Worm (Caenorhabditis elegans) whole organism, L3 larva: ENCODE data around the gene C03B1.2.
A peak's percentile ranks its signal among the peaks of the same experiment; 100 is the strongest.

Experiments
- R02D3.7 ChIP-seq: fragments of 150-350 bp; optimal IDR thresholded peaks from 2 replicates; lab custom pipeline; 2014; ENCODE audit warnings: missing biosample characterization, missing genetic modification characterization
- ZK546.5 ChIP-seq: sonication (generic microtip); optimal IDR thresholded peaks from 2 replicates; lab custom pipeline; 2017; ENCODE audit warnings: missing biosample characterization, missing genetic modification characterization
- aly-2 ChIP-seq: fragments of 150-350 bp; optimal IDR thresholded peaks from 2 replicates; lab custom pipeline; 2014; ENCODE audit warnings: missing biosample characterization, missing genetic modification characterization
- ama-1 ChIP-seq: fragments of 150-350 bp; optimal IDR thresholded peaks from 2 replicates; lab custom pipeline; 2018
- ceh-16 ChIP-seq: sonication (generic microtip); optimal IDR thresholded peaks from 2 replicates; lab custom pipeline; 2017; ENCODE audit warnings: missing biosample characterization, missing genetic modification characterization
- ceh-28 ChIP-seq: fragments of 150-350 bp; optimal IDR thresholded peaks from 2 replicates; lab custom pipeline; 2014; ENCODE audit warnings: missing biosample characterization, missing genetic modification reagents, missing genetic modification characterization
- ceh-82 ChIP-seq: fragments of 150-350 bp; optimal IDR thresholded peaks from 2 replicates; lab custom pipeline; 2014; ENCODE audit warnings: missing biosample characterization, missing genetic modification characterization
- ceh-9 ChIP-seq: sonication (generic microtip); optimal IDR thresholded peaks from 2 replicates; lab custom pipeline; 2018; ENCODE audit warnings: missing biosample characterization, missing genetic modification characterization
- daf-12 ChIP-seq: fragments of 150-350 bp; optimal IDR thresholded peaks from 2 replicates; lab custom pipeline; 2014; ENCODE audit warnings: missing biosample characterization, missing genetic modification reagents, missing genetic modification characterization
- egl-27 ChIP-seq: sonication (generic microtip); optimal IDR thresholded peaks from 4 replicates; lab custom pipeline; 2017; ENCODE audit warnings: missing biosample characterization, missing genetic modification reagents, missing genetic modification characterization
- egl-5 ChIP-seq: fragments of 150-350 bp; optimal IDR thresholded peaks from 2 replicates; lab custom pipeline; 2017; ENCODE audit warnings: missing biosample characterization, missing genetic modification reagents, missing genetic modification characterization, inconsistent platforms
- elt-2 ChIP-seq: sonication (generic microtip); optimal IDR thresholded peaks from 2 replicates; lab custom pipeline; 2016; ENCODE audit warnings: missing genetic modification reagents, mild to moderate bottlenecking, missing genetic modification characterization, missing compliant biosample characterization
- elt-3 ChIP-seq, 3 experiments: fragments of 150-350 bp in 1 of 3; sonication (generic microtip) in 2 of 3; optimal IDR thresholded peaks; 2 replicates in 2 of 3; 4 replicates in 1 of 3; lab custom pipeline; 2014 to 2017; ENCODE audit warnings: missing biosample characterization in 3 of 3, missing genetic modification characterization in 3 of 3
- eor-1 ChIP-seq, 2 experiments: fragments of 150-350 bp; optimal IDR thresholded peaks; 2 replicates each; lab custom pipeline; 2014 to 2018; ENCODE audit warnings: missing biosample characterization in 2 of 2, missing genetic modification characterization in 2 of 2
- fkh-2 ChIP-seq: fragments of 150-350 bp; optimal IDR thresholded peaks from 2 replicates; lab custom pipeline; 2014; ENCODE audit warnings: missing biosample characterization, missing genetic modification reagents, missing genetic modification characterization
- fos-1 ChIP-seq: fragments of 150-350 bp; optimal IDR thresholded peaks from 2 replicates; lab custom pipeline; 2014; ENCODE audit warnings: missing biosample characterization, missing genetic modification characterization
- hmg-11 ChIP-seq: sonication (generic microtip); optimal IDR thresholded peaks from 2 replicates; lab custom pipeline; 2016; ENCODE audit warnings: missing genetic modification characterization, missing compliant biosample characterization
- jun-1 ChIP-seq: fragments of 150-350 bp; optimal IDR thresholded peaks from 2 replicates; lab custom pipeline; 2014; ENCODE audit warnings: missing biosample characterization, missing genetic modification reagents, missing genetic modification characterization
- lin-15B ChIP-seq: fragments of 150-350 bp; optimal IDR thresholded peaks from 2 replicates; lab custom pipeline; 2014; ENCODE audit warnings: missing biosample characterization, missing genetic modification characterization
- lsy-12 ChIP-seq: sonication (generic microtip); optimal IDR thresholded peaks from 2 replicates; lab custom pipeline; 2016; ENCODE audit warnings: mild to moderate bottlenecking, missing genetic modification characterization, missing compliant biosample characterization
- mml-1 ChIP-seq: fragments of 150-350 bp; sonication (generic microtip); optimal IDR thresholded peaks from 3 replicates; lab custom pipeline; 2014; ENCODE audit warnings: missing biosample characterization, missing genetic modification characterization
- nfya-1 ChIP-seq: sonication (generic microtip); optimal IDR thresholded peaks from 2 replicates; lab custom pipeline; 2017; ENCODE audit warnings: missing genetic modification characterization, mild to moderate bottlenecking, missing compliant biosample characterization, antibody characterized with exemption, moderate library complexity; ENCODE audit not compliant: insufficient read depth
- nhr-237 ChIP-seq: fragments of 150-350 bp; optimal IDR thresholded peaks from 2 replicates; lab custom pipeline; 2014; ENCODE audit warnings: missing biosample characterization, missing genetic modification characterization
- nhr-25 ChIP-seq: sonication (generic microtip); optimal IDR thresholded peaks from 2 replicates; lab custom pipeline; 2017; ENCODE audit warnings: missing biosample characterization, missing genetic modification characterization
- nhr-28 ChIP-seq: fragments of 150-350 bp; optimal IDR thresholded peaks from 2 replicates; lab custom pipeline; 2014; ENCODE audit warnings: missing biosample characterization, missing genetic modification characterization
- nhr-67 ChIP-seq: fragments of 150-350 bp; optimal IDR thresholded peaks from 2 replicates; lab custom pipeline; 2014; ENCODE audit warnings: missing biosample characterization, missing genetic modification characterization
- nhr-77 ChIP-seq: fragments of 150-350 bp; optimal IDR thresholded peaks from 2 replicates; lab custom pipeline; 2014; ENCODE audit warnings: missing biosample characterization, missing genetic modification characterization
- pqm-1 ChIP-seq: fragments of 150-350 bp; optimal IDR thresholded peaks from 2 replicates; lab custom pipeline; 2017; ENCODE audit warnings: missing biosample characterization, missing genetic modification characterization, inconsistent platforms
- skn-1 ChIP-seq: fragments of 150-350 bp; optimal IDR thresholded peaks from 2 replicates; lab custom pipeline; 2014; ENCODE audit warnings: missing biosample characterization, missing genetic modification characterization
- snpc-4 ChIP-seq: fragments of 150-350 bp; optimal IDR thresholded peaks from 2 replicates; lab custom pipeline; 2014; ENCODE audit warnings: missing biosample characterization, missing genetic modification characterization
- tbx-2 ChIP-seq: sonication (generic microtip); optimal IDR thresholded peaks from 2 replicates; lab custom pipeline; 2016; ENCODE audit warnings: mild to moderate bottlenecking, missing genetic modification characterization, missing compliant biosample characterization
- unc-62 ChIP-seq: fragments of 150-350 bp; sonication (generic microtip); optimal IDR thresholded peaks from 4 replicates; lab custom pipeline; 2014; ENCODE audit warnings: missing biosample characterization, missing genetic modification reagents, missing genetic modification characterization
- ztf-11 ChIP-seq: fragments of 150-350 bp; optimal IDR thresholded peaks from 2 replicates; lab custom pipeline; 2014; ENCODE audit warnings: missing biosample characterization, missing genetic modification characterization
- ztf-4 ChIP-seq: fragments of 150-350 bp; optimal IDR thresholded peaks from 2 replicates; lab custom pipeline; 2014; ENCODE audit warnings: missing biosample characterization, missing genetic modification characterization

The C03B1.2 gene

ce11 chrX:6385185-6385584 lies 15.4 kb downstream of the C03B1.2 start, which contains the start of gene igdb-3:
Gene igdb-3, plus strand, starts transcription at chrX:6385485.
- no peak for TF ChIP-seq egl-5 (tag; lab: Kevin White, UChicago)
- no peak for TF ChIP-seq hmg-11 (tag; lab: Kevin White, UChicago)
- no peak for TF ChIP-seq nhr-28 (tag; lab: Kevin White, UChicago)
- no peak for TF ChIP-seq ztf-4 (tag; lab: Kevin White, UChicago)
- no peak for TF ChIP-seq snpc-4 (tag; lab: Kevin White, UChicago)
- no peak for TF ChIP-seq ceh-9 (tag; lab: Kevin White, UChicago)
- no peak for TF ChIP-seq fkh-2 (tag; lab: Kevin White, UChicago)
- no peak for TF ChIP-seq ceh-28 (tag; lab: Kevin White, UChicago)
- no peak for TF ChIP-seq ceh-82
- TF ChIP-seq nhr-237 (tag; lab: Kevin White, UChicago): no peak
- TF ChIP-seq nfya-1 (tag; lab: Kevin White, UChicago): no peak
- TF ChIP-seq nhr-67 (tag; lab: Kevin White, UChicago): no peak
- no peak for TF ChIP-seq ZK546.5 (tag; lab: Kevin White, UChicago)
- no peak for TF ChIP-seq elt-2
- TF ChIP-seq daf-12 (tag; lab: Kevin White, UChicago): no peak
- no peak for TF ChIP-seq aly-2 (tag; lab: Kevin White, UChicago)

DNA sequence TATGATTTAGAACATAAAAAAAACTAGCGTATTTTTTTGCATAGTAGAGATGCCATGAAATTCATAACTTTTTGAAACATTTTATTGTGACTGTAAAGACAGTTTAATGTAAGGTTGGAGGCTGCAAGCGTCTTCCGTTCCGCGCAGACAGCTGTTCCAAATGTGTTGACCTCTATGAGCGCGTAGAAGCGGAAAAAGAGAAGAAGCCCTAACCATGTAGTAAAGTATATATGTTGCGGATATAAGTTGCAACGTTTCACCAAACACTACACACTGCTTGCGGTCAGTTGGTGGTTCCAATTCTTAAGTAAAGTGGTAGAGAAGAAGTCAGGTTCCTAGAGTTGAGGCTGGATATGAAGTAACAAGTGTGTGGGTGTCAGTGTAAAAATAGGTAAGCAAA lies 18.8 kb downstream of the C03B1.2 start:
- TF ChIP-seq nhr-77 (tag; lab: Kevin White, UChicago) (no peak), nhr-67 (tag; lab: Kevin White, UChicago) (no peak), ztf-11 (tag; lab: Kevin White, UChicago) (no peak), elt-3 (tag; optimal IDR thresholded peaks at IDR 0.05; lab: Kevin White, UChicago) (no peak), skn-1 (tag; lab: Kevin White, UChicago) (no peak), tbx-2 (tag; lab: Kevin White, UChicago) (no peak), ceh-16 (tag; lab: Kevin White, UChicago) (no peak), nhr-28 (tag; lab: Kevin White, UChicago) (no peak), ceh-82 (no peak), egl-27 (tag; lab: Kevin White, UChicago) (no peak), R02D3.7 (tag; lab: Kevin White, UChicago) (no peak), hmg-11 (tag; lab: Kevin White, UChicago) (no peak), snpc-4 (tag; lab: Kevin White, UChicago) (no peak), nhr-25 (no peak), fos-1 (tag; lab: Kevin White, UChicago) (no peak)

- TF ChIP-seq ceh-9 (tag; lab: Kevin White, UChicago) (no peak), nhr-237 (tag; lab: Kevin White, UChicago) (no peak), fos-1 (tag; lab: Kevin White, UChicago) (no peak), mml-1 (no peak)
- TF ChIP-seq, all 47 proteins: peak for 0
These were observed 21.7 kb downstream of the C03B1.2 start, which contains the start of gene igcm-2 for ce11 chrX:6391491-6391890. Gene igcm-2, minus strand, starts transcription at chrX:6391591.

ce11 chrX:6399450-6399849 lies 29.6 kb downstream of the C03B1.2 start:
- peak; percentile 10 for TF ChIP-seq nfya-1 (tag; lab: Kevin White, UChicago)
- no peak for TF ChIP-seq eor-1 (tag; optimal IDR thresholded peaks at IDR 0.05; lab: Kevin White, UChicago)

ce11 chrX:6403122-6403521 lies 33.3 kb downstream of the C03B1.2 start, which contains the start of gene glt-4:
Gene glt-4, plus strand, starts transcription at chrX:6403422.
- TF ChIP-seq ztf-11 (tag; lab: Kevin White, UChicago): no peak
- TF ChIP-seq lsy-12 (tag; lab: Kevin White, UChicago): no peak

- no peak for TF ChIP-seq ceh-9 (tag; lab: Kevin White, UChicago)
- no peak for TF ChIP-seq skn-1 (tag; lab: Kevin White, UChicago)
- no peak for TF ChIP-seq ama-1 (lab: Kevin White, UChicago)
- TF ChIP-seq lin-15B: no peak
- no peak for TF ChIP-seq jun-1 (tag; lab: Kevin White, UChicago)
- TF ChIP-seq aly-2 (tag; lab: Kevin White, UChicago): no peak
- TF ChIP-seq unc-62 (GFP tag; lab: Kevin White, UChicago): no peak
- no peak for TF ChIP-seq ceh-82
- TF ChIP-seq ztf-4 (tag; lab: Kevin White, UChicago): no peak
- TF ChIP-seq elt-2: no peak
- no peak for TF ChIP-seq pqm-1
- TF ChIP-seq fkh-2 (tag; lab: Kevin White, UChicago): no peak
- no peak for TF ChIP-seq nhr-67 (tag; lab: Kevin White, UChicago)
These were observed 36.1 kb downstream of the C03B1.2 start for ce11 chrX:6405905-6406304.
